Worm (Caenorhabditis elegans): ENCODE measurements around the gene try-12.

try-12 gene

ce11 chrV:7454236-7454635 lies 5.1 kb downstream of the try-12 start, which contains the start of gene try-8:
TSS of gene try-8 (minus strand) at chrV:7454336.
- TF ChIP-seq nhr-11 (tag; optimal IDR thresholded peaks at IDR 0.05), result no peak
- no peak for TF ChIP-seq zag-1 (tag; optimal IDR thresholded peaks at IDR 0.05)
- no peak for TF ChIP-seq ceh-82 (tag; optimal IDR thresholded peaks at IDR 0.05)
- no peak for TF ChIP-seq nhr-77 (tag; optimal IDR thresholded peaks at IDR 0.05)
- TF ChIP-seq nhr-12 (tag; optimal IDR thresholded peaks at IDR 0.05), result no peak
- no peak for TF ChIP-seq ztf-11 (tag; optimal IDR thresholded peaks at IDR 0.05)
- TF ChIP-seq fkh-2 (tag; optimal IDR thresholded peaks at IDR 0.05), result no peak
- TF ChIP-seq nhr-25 (tag; optimal IDR thresholded peaks at IDR 0.05), result no peak
- TF ChIP-seq fkh-10 (GFP tag; optimal IDR thresholded peaks at IDR 0.05), result no peak
- no peak for TF ChIP-seq nfya-1 (tag; optimal IDR thresholded peaks at IDR 0.05; ENCODE audit: insufficient read depth)
- no peak for TF ChIP-seq ceh-28 (tag; optimal IDR thresholded peaks at IDR 0.05)
- no peak for TF ChIP-seq elt-2 (tag; optimal IDR thresholded peaks at IDR 0.05)
- TF ChIP-seq lsy-12 (tag; optimal IDR thresholded peaks at IDR 0.05), result no peak
- no peak for TF ChIP-seq aly-2 (tag; optimal IDR thresholded peaks at IDR 0.05)
- TF ChIP-seq fos-1 (tag; optimal IDR thresholded peaks at IDR 0.05), result no peak
- no peak for TF ChIP-seq lin-15B (tag; optimal IDR thresholded peaks at IDR 0.05)

- TF ChIP-seq skn-1 (tag; optimal IDR thresholded peaks at IDR 0.05), result no peak
- no peak for TF ChIP-seq elt-3 (tag; optimal IDR thresholded peaks at IDR 0.05)
- no peak for TF ChIP-seq nhr-237 (tag; optimal IDR thresholded peaks at IDR 0.05)
- TF ChIP-seq snpc-4 (tag; optimal IDR thresholded peaks at IDR 0.05), result no peak
- TF ChIP-seq R02D3.7 (tag; optimal IDR thresholded peaks at IDR 0.05), result no peak
- TF ChIP-seq ZK546.5 (tag; optimal IDR thresholded peaks at IDR 0.05), result no peak
- TF ChIP-seq lin-39 (tag; optimal IDR thresholded peaks at IDR 0.05), result no peak
- TF ChIP-seq unc-62 (GFP tag; optimal IDR thresholded peaks at IDR 0.05), result no peak
- TF ChIP-seq elt-2 (tag; optimal IDR thresholded peaks at IDR 0.05), result no peak
- TF ChIP-seq fos-1 (tag; optimal IDR thresholded peaks at IDR 0.05), result no peak
- TF ChIP-seq egl-27 (tag; optimal IDR thresholded peaks at IDR 0.05), result no peak
These were observed 5.9 kb downstream of the try-12 start, which contains the start of gene F25E5.2 for ce11 chrV:7455008-7455407. TSS of gene F25E5.2 (plus strand) at chrV:7455308.

ce11 chrV:7460898-7461297 lies 11.7 kb downstream of the try-12 start, which contains the start of gene srh-92:
TSS of gene srh-92 (minus strand) at chrV:7460998.
- TF ChIP-seq pqm-1 (tag; optimal IDR thresholded peaks at IDR 0.05), result no peak
- TF ChIP-seq aly-2 (tag; optimal IDR thresholded peaks at IDR 0.05), result no peak
- no peak for TF ChIP-seq ceh-9 (tag; optimal IDR thresholded peaks at IDR 0.05)
- no peak for TF ChIP-seq sea-2 (GFP tag; optimal IDR thresholded peaks at IDR 0.05)
- TF ChIP-seq ama-1 (optimal IDR thresholded peaks at IDR 0.05), result no peak
- TF ChIP-seq nhr-23 (tag; optimal IDR thresholded peaks at IDR 0.05), result no peak
- TF ChIP-seq mdl-1 (tag; optimal IDR thresholded peaks at IDR 0.05), result no peak
- TF ChIP-seq tbx-2 (tag; optimal IDR thresholded peaks at IDR 0.05), result no peak
- no peak for TF ChIP-seq jun-1 (tag; optimal IDR thresholded peaks at IDR 0.05)
- no peak for TF ChIP-seq ZK546.5 (tag; optimal IDR thresholded peaks at IDR 0.05)
- TF ChIP-seq nhr-77 (tag; optimal IDR thresholded peaks at IDR 0.05), result no peak

ce11 chrV:7464696-7465095 lies 15.5 kb downstream of the try-12 start, which contains the start of gene srh-89:
TSS of gene srh-89 (minus strand) at chrV:7464796.
- TF ChIP-seq hmg-11 (tag; optimal IDR thresholded peaks at IDR 0.05), result no peak

- TF ChIP-seq elt-2 (tag; optimal IDR thresholded peaks at IDR 0.05) (peak; percentile 40), nhr-28 (tag; optimal IDR thresholded peaks at IDR 0.05) (no peak), nhr-43 (tag; optimal IDR thresholded peaks at IDR 0.05; ENCODE audit: poor library complexity, severe bottlenecking) (peak; percentile 57), egl-5 (tag; optimal IDR thresholded peaks at IDR 0.05) (peak; percentile 50), nhr-25 (tag; optimal IDR thresholded peaks at IDR 0.05) (peak; percentile 65), sea-2 (GFP tag; optimal IDR thresholded peaks at IDR 0.05) (no peak), nfya-1 (tag; optimal IDR thresholded peaks at IDR 0.05; ENCODE audit: insufficient read depth) (peak; percentile 71), hmg-11 (tag; optimal IDR thresholded peaks at IDR 0.05) (peak; percentile 80), pqm-1 (tag; optimal IDR thresholded peaks at IDR 0.05) (peak; percentile 39), fos-1 (tag; optimal IDR thresholded peaks at IDR 0.05) (no peak), lsy-12 (tag; optimal IDR thresholded peaks at IDR 0.05) (no peak), snpc-4 (tag; optimal IDR thresholded peaks at IDR 0.05) (peak; percentile 76), lin-15B (tag; optimal IDR thresholded peaks at IDR 0.05) (peak; percentile 77)
These were observed 16.4 kb downstream of the try-12 start, which contains the start of gene F25E5.1 for ce11 chrV:7465509-7465908. TSS of gene F25E5.1 (plus strand) at chrV:7465884.

All from whole organism, L3 larva.